Worm (Caenorhabditis elegans) whole organism, L3 larva: ENCODE results near the gene chil-27.

Experiments used
- aly-2 ChIP-seq: fragments of 150-350 bp; optimal IDR thresholded peaks from 2 replicates; lab custom pipeline; 2014; ENCODE audit warnings: missing biosample characterization, missing genetic modification characterization
- ceh-16 ChIP-seq: sonication (generic microtip); optimal IDR thresholded peaks from 2 replicates; lab custom pipeline; 2017; ENCODE audit warnings: missing biosample characterization, missing genetic modification characterization
- ceh-28 ChIP-seq: fragments of 150-350 bp; optimal IDR thresholded peaks from 2 replicates; lab custom pipeline; 2014; ENCODE audit warnings: missing biosample characterization, missing genetic modification reagents, missing genetic modification characterization
- ceh-82 ChIP-seq: fragments of 150-350 bp; optimal IDR thresholded peaks from 2 replicates; lab custom pipeline; 2014; ENCODE audit warnings: missing biosample characterization, missing genetic modification characterization
- ceh-9 ChIP-seq: sonication (generic microtip); optimal IDR thresholded peaks from 2 replicates; lab custom pipeline; 2018; ENCODE audit warnings: missing biosample characterization, missing genetic modification characterization
- daf-12 ChIP-seq: fragments of 150-350 bp; optimal IDR thresholded peaks from 2 replicates; lab custom pipeline; 2014; ENCODE audit warnings: missing biosample characterization, missing genetic modification reagents, missing genetic modification characterization
- egl-27 ChIP-seq: sonication (generic microtip); optimal IDR thresholded peaks from 4 replicates; lab custom pipeline; 2017; ENCODE audit warnings: missing biosample characterization, missing genetic modification reagents, missing genetic modification characterization
- egl-5 ChIP-seq: fragments of 150-350 bp; optimal IDR thresholded peaks from 2 replicates; lab custom pipeline; 2017; ENCODE audit warnings: missing biosample characterization, missing genetic modification reagents, missing genetic modification characterization, inconsistent platforms
- elt-1 ChIP-seq: fragments of 150-350 bp; optimal IDR thresholded peaks from 2 replicates; lab custom pipeline; 2014; ENCODE audit warnings: missing biosample characterization, missing genetic modification characterization
- elt-2 ChIP-seq: sonication (generic microtip); optimal IDR thresholded peaks from 2 replicates; lab custom pipeline; 2016; ENCODE audit warnings: missing genetic modification reagents, mild to moderate bottlenecking, missing genetic modification characterization, missing compliant biosample characterization
- eor-1 ChIP-seq, 2 experiments: fragments of 150-350 bp; optimal IDR thresholded peaks; 2 replicates each; lab custom pipeline; 2014 to 2018; ENCODE audit warnings: missing biosample characterization in 2 of 2, missing genetic modification characterization in 2 of 2
- fkh-10 ChIP-seq: sonication (generic microtip); optimal IDR thresholded peaks from 2 replicates; lab custom pipeline; 2017; ENCODE audit warnings: missing biosample characterization, missing genetic modification reagents, missing genetic modification characterization
- fkh-2 ChIP-seq: fragments of 150-350 bp; optimal IDR thresholded peaks from 2 replicates; lab custom pipeline; 2014; ENCODE audit warnings: missing biosample characterization, missing genetic modification reagents, missing genetic modification characterization
- fos-1 ChIP-seq: fragments of 150-350 bp; optimal IDR thresholded peaks from 2 replicates; lab custom pipeline; 2014; ENCODE audit warnings: missing biosample characterization, missing genetic modification characterization
- hmg-11 ChIP-seq: sonication (generic microtip); optimal IDR thresholded peaks from 2 replicates; lab custom pipeline; 2016; ENCODE audit warnings: missing genetic modification characterization, missing compliant biosample characterization
- jun-1 ChIP-seq: fragments of 150-350 bp; optimal IDR thresholded peaks from 2 replicates; lab custom pipeline; 2014; ENCODE audit warnings: missing biosample characterization, missing genetic modification reagents, missing genetic modification characterization
- lin-39 ChIP-seq: fragments of 150-350 bp; optimal IDR thresholded peaks from 2 replicates; lab custom pipeline; 2018; ENCODE audit warnings: missing biosample characterization, missing genetic modification reagents, missing genetic modification characterization
- mdl-1 ChIP-seq: fragments of 150-350 bp; optimal IDR thresholded peaks from 2 replicates; lab custom pipeline; 2014; ENCODE audit warnings: missing biosample characterization, missing genetic modification characterization
- mml-1 ChIP-seq: fragments of 150-350 bp; sonication (generic microtip); optimal IDR thresholded peaks from 3 replicates; lab custom pipeline; 2014; ENCODE audit warnings: missing biosample characterization, missing genetic modification characterization
- nfya-1 ChIP-seq: sonication (generic microtip); optimal IDR thresholded peaks from 2 replicates; lab custom pipeline; 2017; ENCODE audit warnings: missing genetic modification characterization, mild to moderate bottlenecking, missing compliant biosample characterization, antibody characterized with exemption, moderate library complexity; ENCODE audit not compliant: insufficient read depth
- nhr-11 ChIP-seq: fragments of 150-350 bp; optimal IDR thresholded peaks from 2 replicates; lab custom pipeline; 2014; ENCODE audit warnings: missing biosample characterization, missing genetic modification characterization
- nhr-12 ChIP-seq: fragments of 150-350 bp; optimal IDR thresholded peaks from 2 replicates; lab custom pipeline; 2014; ENCODE audit warnings: missing biosample characterization, missing genetic modification characterization
- nhr-23 ChIP-seq: fragments of 150-350 bp; optimal IDR thresholded peaks from 2 replicates; lab custom pipeline; 2014; ENCODE audit warnings: missing biosample characterization, missing genetic modification reagents, missing genetic modification characterization
- nhr-237 ChIP-seq: fragments of 150-350 bp; optimal IDR thresholded peaks from 2 replicates; lab custom pipeline; 2014; ENCODE audit warnings: missing biosample characterization, missing genetic modification characterization
- nhr-25 ChIP-seq: sonication (generic microtip); optimal IDR thresholded peaks from 2 replicates; lab custom pipeline; 2017; ENCODE audit warnings: missing biosample characterization, missing genetic modification characterization
- nhr-43 ChIP-seq: sonication (generic microtip); optimal IDR thresholded peaks from 2 replicates; lab custom pipeline; 2016; ENCODE audit warnings: mild to moderate bottlenecking, missing genetic modification characterization, missing compliant biosample characterization; ENCODE audit not compliant: poor library complexity, severe bottlenecking
- nhr-67 ChIP-seq: fragments of 150-350 bp; optimal IDR thresholded peaks from 2 replicates; lab custom pipeline; 2014; ENCODE audit warnings: missing biosample characterization, missing genetic modification characterization
- nhr-76 ChIP-seq: fragments of 150-350 bp; sonication (generic microtip); optimal IDR thresholded peaks from 5 replicates; lab custom pipeline; 2014; ENCODE audit warnings: missing biosample characterization, missing genetic modification characterization
- pha-4 ChIP-seq: fragments of 150-350 bp; optimal IDR thresholded peaks from 2 replicates; lab custom pipeline; 2014; ENCODE audit warnings: missing biosample characterization, missing genetic modification reagents, missing genetic modification characterization
- sea-2 ChIP-seq: fragments of 150-350 bp; sonication (generic microtip); optimal IDR thresholded peaks from 4 replicates; lab custom pipeline; 2014; ENCODE audit warnings: missing biosample characterization, missing genetic modification reagents, missing genetic modification characterization
- skn-1 ChIP-seq: fragments of 150-350 bp; optimal IDR thresholded peaks from 2 replicates; lab custom pipeline; 2014; ENCODE audit warnings: missing biosample characterization, missing genetic modification characterization
- snpc-4 ChIP-seq: fragments of 150-350 bp; optimal IDR thresholded peaks from 2 replicates; lab custom pipeline; 2014; ENCODE audit warnings: missing biosample characterization, missing genetic modification characterization
- ztf-11 ChIP-seq: fragments of 150-350 bp; optimal IDR thresholded peaks from 2 replicates; lab custom pipeline; 2014; ENCODE audit warnings: missing biosample characterization, missing genetic modification characterization

chil-27 gene

DNA sequence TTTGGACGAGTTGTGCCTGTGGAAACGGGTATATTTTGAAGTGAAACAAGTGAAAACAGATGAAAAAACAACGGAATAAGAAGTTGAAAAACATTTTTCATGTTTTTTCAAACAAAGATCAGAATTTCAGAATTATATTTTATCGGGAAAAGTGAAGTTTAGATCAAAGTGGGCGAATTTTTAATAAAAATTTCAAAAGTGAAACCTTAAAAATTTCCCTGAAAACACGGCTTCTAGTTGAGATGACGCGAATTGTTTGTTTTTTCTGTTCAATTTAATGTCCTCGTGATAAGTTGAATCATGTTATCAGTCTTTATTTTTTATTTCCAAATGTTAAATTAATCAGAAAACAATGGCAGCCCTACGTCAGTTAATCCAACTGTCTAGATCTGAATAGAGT, 29.5 kb downstream of the chil-27 start, which contains the start of gene gcy-3:
Gene gcy-3 (minus strand): TSS at position 101 of the 400 bp plus-strand sequence.
- TF ChIP-seq egl-27, result no peak
- TF ChIP-seq elt-1, result no peak
- TF ChIP-seq lin-39, result no peak
- no peak for TF ChIP-seq ceh-16 (tag; lab: Kevin White, UChicago)
- no peak for TF ChIP-seq ceh-9 (tag; lab: Kevin White, UChicago)
- TF ChIP-seq jun-1 (tag; lab: Kevin White, UChicago), result no peak

DNA sequence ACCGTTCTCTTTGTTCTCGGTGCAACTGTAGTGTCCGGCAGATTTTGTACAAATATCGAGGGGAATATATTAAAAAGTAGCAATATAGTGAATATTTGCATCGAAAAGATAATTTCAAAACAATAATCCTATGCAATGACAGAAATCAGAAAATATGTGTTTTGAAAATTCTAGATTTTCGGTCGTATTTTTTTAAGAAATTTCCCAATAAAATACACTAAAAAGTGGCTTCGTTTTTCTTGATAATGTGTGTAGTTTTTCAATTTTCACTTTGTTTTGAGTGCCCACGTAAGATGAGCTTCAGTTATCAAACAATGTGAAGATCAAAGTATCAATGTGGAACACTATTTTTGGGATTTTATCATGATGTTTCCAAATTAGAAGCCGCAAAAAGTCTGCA, 39.2 kb downstream of the chil-27 start, which contains the start of gene gcy-1:
Gene gcy-1 (minus strand): TSS at position 101 of the 400 bp plus-strand sequence.
- TF ChIP-seq ceh-16 (tag; lab: Kevin White, UChicago), result no peak
- TF ChIP-seq lin-39, result no peak
- no peak for TF ChIP-seq sea-2 (GFP tag; lab: Kevin White, UChicago)
- TF ChIP-seq elt-2 (tag; lab: Kevin White, UChicago), result no peak
- TF ChIP-seq nhr-11, result no peak
- TF ChIP-seq skn-1 (tag; lab: Kevin White, UChicago), result no peak
- TF ChIP-seq ceh-82 (tag; lab: Kevin White, UChicago), result no peak
- TF ChIP-seq elt-1, result no peak
- no peak for TF ChIP-seq eor-1 (tag; optimal IDR thresholded peaks at IDR 0.05; lab: Kevin White, UChicago)
- no peak for TF ChIP-seq aly-2 (tag; lab: Kevin White, UChicago)
- TF ChIP-seq jun-1 (tag; lab: Kevin White, UChicago), result no peak
- no peak for TF ChIP-seq nhr-237
- TF ChIP-seq egl-5 (tag; lab: Kevin White, UChicago), result no peak
- TF ChIP-seq nhr-25 (tag; lab: Kevin White, UChicago), result no peak
- TF ChIP-seq ceh-28, result no peak
- TF ChIP-seq, all 47 proteins: peak for 0

- TF ChIP-seq nhr-67 (tag; lab: Kevin White, UChicago), result no peak
- TF ChIP-seq mdl-1, result no peak
- no peak for TF ChIP-seq snpc-4 (tag; lab: Kevin White, UChicago)
- TF ChIP-seq daf-12, result no peak
- TF ChIP-seq eor-1 (tag; optimal IDR thresholded peaks at IDR 0.05; lab: Kevin White, UChicago), result no peak
- no peak for TF ChIP-seq nhr-43 (tag; lab: Kevin White, UChicago)
- no peak for TF ChIP-seq jun-1 (tag; lab: Kevin White, UChicago)
- no peak for TF ChIP-seq hmg-11 (tag; lab: Kevin White, UChicago)
Measured at ce11 chrII:9518781-9519180, 41.1 kb downstream of the chil-27 start, which contains the start of the genes sfxn-1.1 and AH6.3. Gene sfxn-1.1 (minus strand): TSS chrII:9518881. Gene AH6.3 (plus strand): TSS chrII:9519055.

ce11 chrII:9521570-9521969, 43.9 kb downstream of the chil-27 start, which contains the start of gene sra-1:
Gene sra-1 (minus strand): TSS chrII:9521670.
- TF ChIP-seq snpc-4 (tag; lab: Kevin White, UChicago) (no peak), hmg-11 (tag; lab: Kevin White, UChicago) (no peak), pha-4 (tag; lab: Kevin White, UChicago) (no peak), nhr-237 (no peak), mml-1 (tag; lab: Kevin White, UChicago) (no peak), jun-1 (tag; lab: Kevin White, UChicago) (no peak), fkh-10 (GFP tag; lab: Kevin White, UChicago) (no peak)

DNA sequence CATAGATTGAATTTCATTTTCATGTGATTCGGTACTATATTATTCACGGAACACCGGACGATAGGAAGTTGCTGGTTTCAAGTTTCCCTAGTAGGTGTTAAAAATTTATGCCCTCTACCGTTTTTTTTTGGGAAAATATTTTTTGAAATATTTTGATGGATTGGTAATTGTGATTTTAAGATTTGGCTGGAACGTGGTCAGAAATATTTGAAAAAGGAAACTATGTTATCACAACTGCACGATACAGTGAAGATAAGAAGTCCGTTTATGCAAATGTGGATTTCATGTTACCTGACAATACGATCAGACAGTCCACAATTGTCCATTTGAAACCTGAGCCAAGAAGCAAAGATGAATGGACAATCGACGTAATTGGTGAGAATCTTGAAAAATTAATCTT, 45.3 kb downstream of the chil-27 start, which contains the start of gene AH6.17:
Gene AH6.17 (plus strand): TSS at position 185 of the 400 bp plus-strand sequence.
- TF ChIP-seq daf-12, result no peak
- TF ChIP-seq pha-4 (tag; lab: Kevin White, UChicago), result no peak
- no peak for TF ChIP-seq nhr-23
- TF ChIP-seq nhr-11, result no peak
- TF ChIP-seq aly-2 (tag; lab: Kevin White, UChicago), result no peak
- TF ChIP-seq nhr-76 (tag; lab: Kevin White, UChicago), result no peak
- no peak for TF ChIP-seq nhr-43 (tag; lab: Kevin White, UChicago)
- TF ChIP-seq elt-2 (tag; lab: Kevin White, UChicago), result no peak
- no peak for TF ChIP-seq ceh-82 (tag; lab: Kevin White, UChicago)

- TF ChIP-seq ztf-11 (tag; lab: Kevin White, UChicago), result no peak
- TF ChIP-seq nhr-76 (tag; lab: Kevin White, UChicago), result no peak
- no peak for TF ChIP-seq pha-4 (tag; lab: Kevin White, UChicago)
- TF ChIP-seq fos-1 (tag; lab: Kevin White, UChicago), result no peak
- no peak for TF ChIP-seq hmg-11 (tag; lab: Kevin White, UChicago)
- no peak for TF ChIP-seq snpc-4 (tag; lab: Kevin White, UChicago)
- no peak for TF ChIP-seq nfya-1 (tag; lab: Kevin White, UChicago)
- no peak for TF ChIP-seq mdl-1
- TF ChIP-seq nhr-25 (tag; lab: Kevin White, UChicago), result no peak
- TF ChIP-seq egl-5 (tag; lab: Kevin White, UChicago), result no peak
- no peak for TF ChIP-seq nhr-12 (tag; lab: Kevin White, UChicago)
- no peak for TF ChIP-seq sea-2 (GFP tag; lab: Kevin White, UChicago)
- TF ChIP-seq ceh-9 (tag; lab: Kevin White, UChicago), result no peak
- TF ChIP-seq fkh-2 (tag; lab: Kevin White, UChicago), result no peak
- TF ChIP-seq, all 47 proteins: peak for 0
Measured at ce11 chrII:9523539-9524224, 46.0 kb downstream of the chil-27 start, which contains the start of gene mex-6. Gene mex-6 (plus strand): TSS chrII:9524174.
